Fruit fly (Drosophila melanogaster): Measurements from ENCODE around the gene CG15172.

dm6 chr2L:19048912-19049311, 26.7 kb downstream of the CG15172 start, which contains the start of gene CG10470:
- TF ChIP-seq Blimp-1 (GFP tag; optimal IDR thresholded peaks at IDR 0.05) (no peak), acj6 (GFP tag; optimal IDR thresholded peaks at IDR 0.05) (no peak), Hr39 (GFP tag; optimal IDR thresholded peaks at IDR 0.05) (no peak), fkh (GFP tag; optimal IDR thresholded peaks at IDR 0.05) (no peak), CG8632 (GFP tag; optimal IDR thresholded peaks at IDR 0.05) (no peak), CG15336 (GFP tag; IDR thresholded peaks at IDR 0.05) (no peak), ss (GFP tag; optimal IDR thresholded peaks at IDR 0.05) (no peak), CG10631 (GFP tag; optimal IDR thresholded peaks at IDR 0.05) (no peak), Met (GFP tag; optimal IDR thresholded peaks at IDR 0.05) (no peak), salr (GFP tag; optimal IDR thresholded peaks at IDR 0.05) (no peak), CG6854 (GFP tag; optimal IDR thresholded peaks at IDR 0.05) (no peak)

Measured in whole organism, prepupa.